Worm (Caenorhabditis elegans) whole organism, L4/young adult: ENCODE measurements around the gene asp-1.
"Not testable (repeated sequence)": the region's sequence is repeated elsewhere in the genome, so short reads cannot be mapped to it uniquely, and the experiment has no call there.

Experiments used
- W03F9.2 ChIP-seq: fragments of 150-350 bp; optimal IDR thresholded peaks from 2 replicates; lab custom pipeline; 2014; ENCODE audit warnings: missing biosample characterization, missing genetic modification characterization
- dao-5 ChIP-seq: sonication (generic microtip); optimal IDR thresholded peaks from 2 replicates; lab custom pipeline; 2016; ENCODE audit warnings: missing genotype, missing genetic modification characterization, moderate library complexity, missing compliant biosample characterization
- him-1 ChIP-seq: sonication (generic microtip); optimal IDR thresholded peaks from 2 replicates; lab custom pipeline; 2016; ENCODE audit warnings: missing genotype, missing genetic modification reagents, missing genetic modification characterization, missing compliant biosample characterization

asp-1 gene

DNA sequence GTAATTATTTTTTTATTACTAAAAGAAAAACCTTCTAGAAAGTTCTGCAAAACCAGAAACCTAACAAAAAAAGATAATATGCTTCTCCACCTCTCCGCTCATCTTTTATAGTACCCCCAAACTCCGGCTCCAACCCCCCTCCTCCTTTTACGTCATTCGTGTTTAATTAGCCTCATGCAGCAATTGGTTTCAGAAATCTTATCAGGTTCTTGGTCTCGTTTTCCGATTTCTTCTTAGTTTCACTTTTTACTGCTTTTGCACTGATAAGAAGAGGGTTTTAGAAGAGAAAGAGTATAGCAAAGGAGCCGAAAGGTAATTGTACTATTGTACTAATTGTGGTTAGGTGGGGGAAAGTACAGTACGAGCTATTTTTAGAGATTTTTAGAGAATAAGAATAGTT is 873 bp upstream of the asp-1 start:
- TF ChIP-seq W03F9.2 (tag; lab: Kevin White, UChicago) (no peak), dao-5 (tag; lab: Kevin White, UChicago) (no peak), him-1 (tag; lab: Kevin White, UChicago) (no peak)

DNA sequence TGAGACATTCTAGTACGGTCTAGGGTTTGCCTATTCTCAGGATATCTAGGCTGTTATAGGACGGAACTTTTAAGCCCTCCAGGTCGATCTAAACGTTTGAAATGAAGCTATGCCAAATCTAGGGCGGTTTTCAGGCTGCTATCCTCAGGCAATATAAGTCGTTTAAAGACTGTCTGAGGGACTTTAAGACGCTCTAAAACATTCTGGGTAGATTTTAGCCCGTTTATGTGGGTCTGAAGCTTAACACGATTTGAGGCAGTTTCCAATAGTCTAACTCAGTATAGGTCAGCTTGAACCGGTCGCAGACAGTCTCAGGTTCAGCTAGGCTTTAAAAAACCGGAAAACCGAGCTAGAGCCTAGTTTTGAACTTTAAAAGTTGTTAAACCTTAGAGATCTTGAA is 336 bp upstream of the asp-1 start:
- TF ChIP-seq him-1 (tag; lab: Kevin White, UChicago) (no peak), W03F9.2 (tag; lab: Kevin White, UChicago) (no peak), dao-5 (tag; lab: Kevin White, UChicago) (no peak)

DNA sequence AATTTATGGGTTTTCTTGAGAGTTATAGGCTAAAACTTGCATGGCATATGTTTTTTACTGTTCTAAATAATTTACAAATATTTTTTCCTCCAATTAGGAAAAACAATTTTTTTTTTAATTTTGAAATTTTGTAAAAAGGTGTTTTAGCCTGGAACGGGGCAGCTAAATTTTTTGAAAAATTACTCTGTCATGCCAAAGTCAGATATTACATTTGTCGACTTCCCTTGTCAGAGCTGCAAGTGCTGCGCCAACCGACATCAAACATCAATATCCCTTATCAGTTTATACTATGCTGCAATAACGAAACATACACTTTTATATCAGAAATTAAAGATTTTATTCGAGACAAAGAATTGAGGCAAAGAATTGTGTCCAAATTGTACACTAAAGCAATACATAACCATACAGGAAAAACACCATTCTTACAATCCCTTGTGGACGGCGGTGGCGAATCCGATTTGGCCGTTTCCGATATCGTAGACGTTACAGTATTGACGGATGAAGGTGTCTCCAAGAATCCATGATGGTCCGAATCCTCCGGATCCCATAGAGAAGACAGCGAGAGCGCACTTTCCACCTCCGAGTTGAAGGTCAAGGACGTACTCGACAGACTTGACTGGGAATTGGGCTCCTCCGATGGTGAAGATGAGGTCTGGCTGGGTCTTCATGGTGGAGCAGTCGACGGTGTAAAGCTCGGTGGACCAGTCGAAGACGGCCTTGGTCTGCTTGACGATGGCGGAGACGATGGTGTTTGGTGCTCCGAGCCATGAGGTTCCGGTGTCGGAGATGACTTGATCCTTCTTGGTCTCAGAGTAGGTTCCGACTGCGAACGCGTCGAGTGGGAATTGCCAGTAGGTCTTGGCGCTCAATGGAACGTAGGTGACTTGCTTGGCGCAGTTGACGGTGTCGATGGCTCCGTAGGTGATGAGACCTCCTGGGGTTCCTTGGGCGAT is 1.1 kb downstream of the asp-1 start:
- TF ChIP-seq W03F9.2 (tag; lab: Kevin White, UChicago), result no peak
- no peak for TF ChIP-seq dao-5 (tag; lab: Kevin White, UChicago)
- no peak for TF ChIP-seq him-1 (tag; lab: Kevin White, UChicago)

DNA sequence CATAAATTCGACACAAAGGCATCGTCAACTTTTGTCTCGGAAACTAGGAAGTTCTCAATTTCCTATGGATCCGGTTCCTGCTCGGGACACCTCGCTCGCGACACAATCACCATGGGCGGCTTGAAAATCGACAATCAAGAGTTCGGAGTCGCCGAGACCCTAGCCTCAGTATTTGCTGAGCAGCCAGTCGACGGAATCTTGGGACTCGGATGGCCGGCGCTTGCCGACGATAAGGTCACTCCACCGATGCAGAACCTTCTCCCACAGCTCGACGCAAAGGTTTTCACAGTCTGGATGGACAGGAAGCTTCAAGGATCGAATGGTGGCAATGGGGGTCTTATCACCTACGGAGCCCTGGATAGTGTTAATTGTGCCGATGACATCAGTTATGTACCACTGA is 3.1 kb downstream of the asp-1 start:
- TF ChIP-seq dao-5 (tag; lab: Kevin White, UChicago), result no peak
- no peak for TF ChIP-seq him-1 (tag; lab: Kevin White, UChicago)
- TF ChIP-seq W03F9.2 (tag; lab: Kevin White, UChicago), result no peak

DNA sequence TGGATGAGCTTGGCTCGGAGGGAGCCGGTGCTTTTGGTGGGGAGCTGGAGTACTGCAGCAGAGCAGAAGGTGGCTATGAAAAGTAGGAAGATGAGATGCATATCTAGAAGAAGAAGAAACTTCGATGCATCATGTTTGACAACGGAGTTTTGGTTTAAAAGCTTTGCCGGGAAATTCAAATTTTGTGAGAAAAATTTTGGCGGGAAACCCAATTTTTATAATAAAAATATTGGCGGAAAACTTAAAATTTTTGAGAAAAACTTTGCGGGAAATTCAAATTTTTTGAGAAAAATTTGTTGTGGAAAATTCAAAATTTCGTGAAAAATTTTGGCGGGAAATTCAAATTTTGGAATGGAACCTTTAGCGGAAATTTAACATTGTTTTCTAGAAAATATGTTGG is 5.8 kb downstream of the asp-1 start, which contains the start of gene asp-15:
Gene asp-15 (minus strand): TSS at position 101 of the 400 bp plus-strand sequence.
- TF ChIP-seq him-1 (tag; lab: Kevin White, UChicago) (no peak), W03F9.2 (tag; lab: Kevin White, UChicago) (no peak), dao-5 (tag; lab: Kevin White, UChicago) (no peak)

DNA sequence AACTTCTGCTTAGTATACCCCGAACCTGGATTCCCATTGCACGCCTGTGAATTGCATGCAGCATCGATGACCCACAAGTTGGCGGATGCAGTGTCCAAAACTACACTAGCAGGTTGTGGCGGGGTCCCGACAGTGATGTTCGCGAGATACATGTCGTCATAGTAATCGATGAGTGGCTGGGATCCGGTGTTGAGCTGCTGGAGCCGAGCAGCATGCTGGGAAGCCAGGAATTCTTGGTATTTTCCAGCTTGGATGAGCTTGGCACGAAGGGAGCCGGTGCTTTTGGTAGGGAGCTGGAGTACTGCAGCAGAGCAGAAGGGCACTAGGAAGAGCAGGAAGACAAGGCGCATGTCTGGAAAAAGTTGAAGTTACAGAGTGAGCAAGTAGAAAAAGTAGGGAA is 8.3 kb downstream of the asp-1 start, which contains the start of gene asp-16:
Gene asp-16 (minus strand): TSS at position 350 of the 400 bp plus-strand sequence.
- no peak for TF ChIP-seq dao-5 (tag; lab: Kevin White, UChicago)
- TF ChIP-seq him-1 (tag; lab: Kevin White, UChicago), result no peak
- no peak for TF ChIP-seq W03F9.2 (tag; lab: Kevin White, UChicago)

DNA sequence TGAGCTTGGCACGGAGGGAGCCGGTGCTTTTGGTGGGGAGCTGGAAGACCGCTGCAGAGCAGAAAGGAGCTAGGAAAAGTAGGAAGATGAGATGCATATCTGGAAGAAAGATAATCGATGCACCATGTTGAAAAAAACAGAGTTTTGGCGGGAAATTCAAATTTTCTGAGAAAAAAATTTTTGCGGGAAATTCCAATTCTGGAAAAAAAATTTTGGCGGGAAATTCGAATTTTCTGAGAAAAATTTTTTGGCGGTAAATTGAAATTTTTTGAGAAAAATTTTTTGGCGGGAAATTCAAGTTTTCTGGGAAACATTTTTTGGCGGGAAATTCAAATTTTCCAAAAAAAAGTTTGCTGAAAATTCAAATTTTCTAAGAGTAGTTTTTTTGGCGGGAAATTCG is 13.3 kb downstream of the asp-1 start, which contains the start of gene asp-17:
Gene asp-17 (minus strand): TSS at position 101 of the 400 bp plus-strand sequence.
- TF ChIP-seq him-1 (tag; lab: Kevin White, UChicago) (no peak), dao-5 (tag; lab: Kevin White, UChicago) (no peak)

DNA sequence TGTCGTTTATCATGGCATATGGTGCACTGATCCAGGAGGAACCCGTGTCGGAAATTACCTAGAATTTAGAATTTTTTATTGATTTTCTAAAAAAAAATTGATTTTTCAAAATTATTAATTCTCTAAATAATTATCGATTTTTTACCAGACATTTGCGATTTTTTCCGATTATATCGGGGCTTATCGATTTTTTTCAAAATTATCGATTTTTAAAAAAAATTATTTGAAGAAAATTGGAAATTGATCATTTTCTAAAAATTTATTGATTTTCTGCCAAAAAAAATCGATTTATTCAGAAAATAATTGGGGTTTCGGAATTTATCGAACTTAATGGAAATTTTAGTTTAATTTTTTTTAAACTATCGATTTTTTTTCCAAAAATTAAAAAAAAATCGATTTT is 14.5 kb downstream of the asp-1 start:
- no peak for TF ChIP-seq W03F9.2 (tag; lab: Kevin White, UChicago)
- TF ChIP-seq him-1 (tag; lab: Kevin White, UChicago), result no peak
- no peak for TF ChIP-seq dao-5 (tag; lab: Kevin White, UChicago)

DNA sequence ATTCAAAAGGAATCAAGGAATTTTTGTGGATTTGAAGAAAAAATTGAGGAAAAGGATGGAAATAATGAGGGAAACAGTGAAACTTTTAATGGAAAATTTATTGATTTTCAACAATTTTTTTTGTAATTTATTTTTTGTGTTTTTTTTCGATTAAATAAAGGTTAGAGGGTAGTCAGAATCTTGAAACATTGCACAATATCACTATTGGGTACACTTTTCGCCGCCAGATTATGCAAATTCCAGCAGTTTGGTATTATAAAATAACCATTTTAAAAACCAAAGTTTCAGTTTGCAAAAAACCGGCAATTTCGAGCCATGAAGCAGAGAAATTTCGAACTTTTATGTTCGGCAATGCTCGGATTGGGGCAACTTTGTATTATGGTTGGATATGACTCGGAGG is 19.1 kb downstream of the asp-1 start, which contains the start of gene Y39B6A.27:
Gene Y39B6A.27 (plus strand): TSS at position 301 of the 400 bp plus-strand sequence.
- no peak for TF ChIP-seq dao-5 (tag; lab: Kevin White, UChicago)
- no peak for TF ChIP-seq him-1 (tag; lab: Kevin White, UChicago)
- no peak for TF ChIP-seq W03F9.2 (tag; lab: Kevin White, UChicago)

DNA sequence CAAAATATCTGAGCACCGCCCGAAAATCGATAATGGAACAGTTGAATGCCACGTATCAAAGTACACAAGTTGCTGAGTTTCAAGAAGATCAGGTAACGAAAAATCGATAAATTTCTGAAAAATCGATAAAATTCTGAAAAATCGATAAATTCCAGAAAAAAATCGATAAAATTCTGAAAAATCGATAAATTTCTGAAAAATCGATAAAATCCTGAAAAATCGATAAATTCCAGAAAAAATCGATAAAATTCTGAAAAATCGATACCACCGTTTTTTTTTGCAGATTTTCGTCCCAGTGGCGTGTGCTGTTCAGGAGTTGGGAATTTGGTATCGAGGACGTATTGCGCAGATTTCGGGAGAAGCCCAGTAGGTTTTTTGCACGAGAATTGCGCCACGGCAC is 23.2 kb downstream of the asp-1 start:
- TF ChIP-seq dao-5 (tag; lab: Kevin White, UChicago) (no peak), him-1 (tag; lab: Kevin White, UChicago) (no peak)

DNA sequence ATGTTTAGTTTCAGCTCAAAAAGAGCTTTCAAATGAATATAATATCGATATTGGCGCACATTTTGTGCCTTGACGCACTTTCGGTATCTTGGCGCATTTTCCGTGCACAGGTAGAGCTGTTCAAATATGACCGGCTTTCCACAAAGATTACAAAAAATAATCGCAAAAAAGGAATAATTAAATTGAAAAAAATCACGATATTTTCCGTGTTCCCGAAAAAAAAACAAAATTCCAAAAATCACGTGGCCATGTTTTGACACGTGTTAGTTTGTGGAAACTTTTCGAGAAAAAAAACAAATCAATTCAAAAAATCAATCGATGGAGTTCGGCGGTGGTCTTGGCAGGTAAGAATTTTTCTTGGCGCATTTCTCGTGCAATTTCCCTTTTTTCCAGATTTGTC is 24.4 kb downstream of the asp-1 start, which contains the start of gene Y39B6A.25:
Gene Y39B6A.25 (plus strand): TSS at position 301 of the 400 bp plus-strand sequence.
- no peak for TF ChIP-seq dao-5 (tag; lab: Kevin White, UChicago)
- TF ChIP-seq W03F9.2 (tag; lab: Kevin White, UChicago), result no peak

DNA sequence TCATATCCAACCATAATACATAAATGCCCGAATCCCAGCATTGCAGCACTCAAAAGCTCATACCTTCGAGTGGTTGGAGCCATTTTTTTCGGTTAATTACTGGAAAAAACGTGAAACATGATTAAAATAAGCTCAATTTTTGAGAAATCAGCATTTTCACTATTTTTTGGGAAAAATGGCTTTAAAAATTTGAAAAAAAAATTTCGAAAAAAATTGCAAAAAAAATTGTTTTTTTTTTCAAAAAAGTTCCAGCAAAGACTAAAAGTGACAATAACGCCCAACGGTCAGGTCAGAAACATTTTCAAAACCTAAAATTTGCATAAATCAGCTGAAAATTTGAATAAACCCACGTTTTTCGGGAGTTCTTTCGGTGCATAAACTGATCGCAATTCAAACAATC is 25.9 kb downstream of the asp-1 start, which contains the start of gene Y39B6A.29:
Gene Y39B6A.29 (minus strand): TSS at position 101 of the 400 bp plus-strand sequence.
- TF ChIP-seq him-1 (tag; lab: Kevin White, UChicago), result no peak
- no peak for TF ChIP-seq W03F9.2 (tag; lab: Kevin White, UChicago)
- TF ChIP-seq dao-5 (tag; lab: Kevin White, UChicago), result no peak

DNA sequence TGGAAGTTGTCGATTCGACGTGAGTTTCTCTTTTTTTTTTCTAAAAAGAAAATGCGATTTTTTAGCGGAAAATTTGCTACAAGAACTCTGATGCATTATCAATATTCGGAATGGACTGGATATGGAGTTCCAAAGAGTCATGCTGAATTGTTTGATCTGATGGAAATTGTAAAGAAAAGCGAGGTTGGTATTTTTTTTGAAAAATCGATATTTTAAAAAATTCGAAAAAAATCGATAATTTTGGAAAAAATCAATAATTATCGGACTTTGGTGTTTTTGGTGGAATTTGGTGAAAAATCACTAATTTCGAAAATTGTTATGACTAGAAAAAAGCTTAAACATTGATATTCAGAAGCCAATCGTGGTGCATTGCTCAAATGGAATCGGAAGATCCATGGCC is 31.3 kb downstream of the asp-1 start:
- TF ChIP-seq him-1 (tag; lab: Kevin White, UChicago), result no peak

DNA sequence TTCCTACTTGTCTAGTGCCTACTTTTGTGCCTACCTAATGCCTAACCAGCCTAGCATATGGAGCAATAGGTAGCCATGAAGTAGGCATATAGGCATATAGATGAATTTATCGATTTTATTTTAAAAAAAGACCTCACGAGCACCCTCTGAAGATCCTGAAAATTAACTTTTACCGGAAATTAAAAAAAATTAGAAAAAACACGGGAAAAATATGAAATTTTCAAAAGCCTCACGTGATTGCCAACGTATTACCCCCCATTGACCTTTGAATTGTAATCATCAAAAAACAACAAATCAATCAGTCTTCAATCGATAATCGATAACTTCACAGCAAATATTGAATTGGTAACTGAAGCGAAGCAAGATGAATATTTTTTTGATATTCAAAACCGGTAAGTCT is 36.3 kb downstream of the asp-1 start, which contains the start of gene Y39B6A.30:
Gene Y39B6A.30 (plus strand): TSS at position 301 of the 400 bp plus-strand sequence.
- TF ChIP-seq dao-5, W03F9.2, him-1 (tag; lab: Kevin White, UChicago): not testable (repeated sequence)
